Worm (Caenorhabditis elegans): Measurements from ENCODE around the gene C39E9.7.
A peak's percentile ranks its signal among the peaks of the same experiment; 100 is the strongest.

- TF ChIP-seq ces-1 (GFP tag; optimal IDR thresholded peaks at IDR 0.05): no peak
- TF ChIP-seq mxl-3 (GFP tag; optimal IDR thresholded peaks at IDR 0.05): peak; percentile 7
- no peak for TF ChIP-seq nhr-28 (tag; optimal IDR thresholded peaks at IDR 0.05)
- TF ChIP-seq snpc-4 (tag; optimal IDR thresholded peaks at IDR 0.05): no peak
- TF ChIP-seq lin-13 (GFP tag; optimal IDR thresholded peaks at IDR 0.05): no peak
- no peak for TF ChIP-seq jun-1 (tag; optimal IDR thresholded peaks at IDR 0.05)
- TF ChIP-seq unc-62 (GFP tag; optimal IDR thresholded peaks at IDR 0.05 in 1 of 2): peak in 1 of 2 experiments; percentile 97
- TF ChIP-seq unc-62 (tag; optimal IDR thresholded peaks at IDR 0.05): no peak
- TF ChIP-seq ama-1 (optimal IDR thresholded peaks at IDR 0.05): no peak
- TF ChIP-seq nhr-11 (tag; optimal IDR thresholded peaks at IDR 0.05): no peak
- TF ChIP-seq nhr-42 (GFP tag; IDR thresholded peaks at IDR 0.05): no peak
- TF ChIP-seq dpl-1 (GFP tag; optimal IDR thresholded peaks at IDR 0.05): no peak
- TF ChIP-seq nhr-237 (tag; optimal IDR thresholded peaks at IDR 0.05): no peak
Observed at ce11 chrIV:13027801-13028641, 48.5 kb downstream of the C39E9.7 start.

Data from whole organism, L4 larva.